Fruit fly (Drosophila melanogaster) whole organism, wandering third instar larva: ENCODE data around the gene RpL3.

Source experiments
- Abd-B ChIP-seq: fragments of >200 bp; optimal IDR thresholded peaks from 2 replicates; lab custom pipeline; 2017; ENCODE audit warnings: missing biosample characterization, missing genetic modification characterization
- CG32264 ChIP-seq: fragments of 200-800 bp; sonication (Bioruptor generic); optimal IDR thresholded peaks from 2 replicates; lab custom pipeline; 2016; ENCODE audit warnings: missing biosample characterization, missing genetic modification characterization
- CG9705 ChIP-seq: fragments of 200-800 bp; sonication (Bioruptor generic); optimal IDR thresholded peaks from 2 replicates; lab custom pipeline; 2018; ENCODE audit warnings: missing biosample characterization, mild to moderate bottlenecking, missing genetic modification characterization
- CrebA ChIP-seq: fragments of 200-800 bp; sonication (Bioruptor generic); optimal IDR thresholded peaks from 2 replicates; lab custom pipeline; 2016; ENCODE audit warnings: missing biosample characterization, mild to moderate bottlenecking, missing genetic modification characterization, borderline replicate concordance
- Dfd ChIP-seq: fragments of >200 bp; optimal IDR thresholded peaks from 2 replicates; lab custom pipeline; 2017; ENCODE audit warnings: missing biosample characterization, missing genetic modification characterization
- Dif ChIP-seq: fragments of 200-275, 200-300 bp; sonication (Bioruptor generic); optimal IDR thresholded peaks from 2 replicates; lab custom pipeline; 2018; ENCODE audit warnings: missing biosample characterization, missing genetic modification characterization; ENCODE audit not compliant: partially characterized antibody
- GATAd ChIP-seq: sonication (Bioruptor generic); optimal IDR thresholded peaks from 2 replicates; lab custom pipeline; 2016; ENCODE audit warnings: missing biosample characterization, missing genetic modification characterization
- HLH106 ChIP-seq: fragments of 200-800 bp; optimal IDR thresholded peaks from 3 replicates; lab custom pipeline; 2019; ENCODE audit warnings: missing biosample characterization, mild to moderate bottlenecking, missing genetic modification characterization, moderate library complexity
- Hnf4 ChIP-seq: fragments of 200-800 bp; sonication (Bioruptor generic); optimal IDR thresholded peaks from 2 replicates; lab custom pipeline; 2016; ENCODE audit warnings: missing biosample characterization, mild to moderate bottlenecking, missing genetic modification characterization
- Hr78 ChIP-seq: fragments of >200 bp; optimal IDR thresholded peaks from 2 replicates; lab custom pipeline; 2017; ENCODE audit warnings: missing biosample characterization, missing genetic modification characterization
- Hr83 ChIP-seq: fragments of 200-300 bp; sonication (Bioruptor generic); optimal IDR thresholded peaks from 2 replicates; lab custom pipeline; 2016; ENCODE audit warnings: missing biosample characterization, mild to moderate bottlenecking, missing genetic modification characterization, moderate library complexity; ENCODE audit not compliant: poor library complexity, severe bottlenecking
- Jra ChIP-seq: sonication (Bioruptor generic); optimal IDR thresholded peaks from 2 replicates; lab custom pipeline; 2016; ENCODE audit warnings: missing biosample characterization, missing genetic modification characterization
- Mio ChIP-seq: sonication (Bioruptor generic); optimal IDR thresholded peaks from 2 replicates; lab custom pipeline; 2016; ENCODE audit warnings: missing biosample characterization, missing genetic modification characterization
- Myc ChIP-seq: fragments of >200 bp; optimal IDR thresholded peaks from 2 replicates; lab custom pipeline; 2017
- N ChIP-seq: fragments of >200 bp; optimal IDR thresholded peaks from 2 replicates; lab custom pipeline; 2018; ENCODE audit warnings: missing biosample characterization, missing external identifiers, missing genetic modification characterization
- OdsH ChIP-seq: fragments of 200-800 bp; sonication (Bioruptor generic); optimal IDR thresholded peaks from 2 replicates; lab custom pipeline; 2016; ENCODE audit warnings: missing biosample characterization, mild to moderate bottlenecking, missing genetic modification characterization
- Rel ChIP-seq, 2 experiments: fragments of 200-800 bp; sonication (Bioruptor generic) in 1 of 2; optimal IDR thresholded peaks; 2 replicates in 1 of 2; 3 replicates in 1 of 2; lab custom pipeline; 2016 to 2019; ENCODE audit warnings: mild to moderate bottlenecking in 2 of 2, missing biosample characterization in 2 of 2, missing genetic modification characterization in 2 of 2, moderate library complexity in 1 of 2
- Sp1 ChIP-seq: fragments of 200-800 bp; sonication (Bioruptor generic); optimal IDR thresholded peaks from 3 replicates; lab custom pipeline; 2019; ENCODE audit warnings: missing biosample characterization, mild to moderate bottlenecking, missing genetic modification characterization, moderate library complexity
- Vsx2 ChIP-seq: fragments of 200-300, 225-300 bp; sonication (Bioruptor generic); optimal IDR thresholded peaks from 2 replicates; lab custom pipeline; 2018; ENCODE audit warnings: missing biosample characterization, missing genetic modification characterization; ENCODE audit not compliant: partially characterized antibody
- br ChIP-seq: fragments of 200-800 bp; sonication (Bioruptor generic); optimal IDR thresholded peaks from 2 replicates; lab custom pipeline; 2016; ENCODE audit warnings: missing biosample characterization, missing genetic modification characterization
- brk ChIP-seq: fragments of 200-800 bp; sonication (Bioruptor generic); optimal IDR thresholded peaks from 2 replicates; lab custom pipeline; 2016; ENCODE audit warnings: missing biosample characterization, mild to moderate bottlenecking, missing genetic modification characterization
- dl ChIP-seq, 2 experiments: fragments of 175-275, 200-275 bp in 1 of 2; fragments of 200-275 bp in 1 of 2; sonication (Bioruptor generic); optimal IDR thresholded peaks; lab custom pipeline; 2018; ENCODE audit warnings: mild to moderate bottlenecking in 2 of 2, missing biosample characterization in 2 of 2, missing genetic modification characterization in 2 of 2, moderate library complexity in 2 of 2; ENCODE audit not compliant: partially characterized antibody in 2 of 2, insufficient read depth in 1 of 2
- dmrt93B ChIP-seq: fragments of 200-800 bp; sonication (Bioruptor generic); optimal IDR thresholded peaks from 2 replicates; lab custom pipeline; 2018; ENCODE audit warnings: missing biosample characterization, mild to moderate bottlenecking, missing genetic modification characterization
- dsf ChIP-seq: sonication (Bioruptor generic); optimal IDR thresholded peaks from 2 replicates; lab custom pipeline; 2016; ENCODE audit warnings: missing biosample characterization, missing genetic modification characterization, borderline replicate concordance
- ey ChIP-seq: fragments of 200-800 bp; sonication (Bioruptor generic); optimal IDR thresholded peaks from 2 replicates; lab custom pipeline; 2016; ENCODE audit warnings: missing biosample characterization, missing genetic modification characterization
- foxo ChIP-seq, 2 experiments: fragments of 200-800 bp; sonication (Bioruptor generic); optimal IDR thresholded peaks; 2 replicates in 1 of 2; 3 replicates in 1 of 2; lab custom pipeline; 2016 to 2017; ENCODE audit warnings: missing biosample characterization in 2 of 2, missing genetic modification characterization in 2 of 2
- fru ChIP-seq: fragments of 200-800 bp; sonication (Bioruptor generic); optimal IDR thresholded peaks from 3 replicates; lab custom pipeline; 2016; ENCODE audit warnings: missing biosample characterization, mild to moderate bottlenecking, missing genetic modification characterization
- h ChIP-seq: fragments of 200-800 bp; sonication (Bioruptor generic); optimal IDR thresholded peaks from 3 replicates; lab custom pipeline; 2016; ENCODE audit warnings: missing biosample characterization, mild to moderate bottlenecking, missing genetic modification characterization
- jim ChIP-seq: fragments of 175-275, 200-325 bp; sonication (Bioruptor generic); optimal IDR thresholded peaks from 2 replicates; lab custom pipeline; 2016; ENCODE audit warnings: missing biosample characterization, mild to moderate bottlenecking, missing genetic modification characterization
- lola ChIP-seq: fragments of >200 bp; optimal IDR thresholded peaks from 2 replicates; lab custom pipeline; 2017; ENCODE audit warnings: missing biosample characterization, missing genetic modification characterization
- pan ChIP-seq: fragments of >200 bp; optimal IDR thresholded peaks from 2 replicates; lab custom pipeline; 2017
- psq ChIP-seq: fragments of 200-800 bp; sonication (Bioruptor generic); optimal IDR thresholded peaks from 3 replicates; lab custom pipeline; 2017; ENCODE audit warnings: missing biosample characterization, mild to moderate bottlenecking, missing genetic modification characterization, moderate library complexity
- rgr ChIP-seq: fragments of 200-800 bp; sonication (Bioruptor generic); optimal IDR thresholded peaks from 3 replicates; lab custom pipeline; 2016; ENCODE audit warnings: missing biosample characterization, mild to moderate bottlenecking, missing genetic modification characterization
- sage ChIP-seq: fragments of 200-800 bp; sonication (Bioruptor generic); optimal IDR thresholded peaks from 2 replicates; lab custom pipeline; 2016; ENCODE audit warnings: missing biosample characterization, mild to moderate bottlenecking, missing genetic modification characterization
- sv ChIP-seq: fragments of 200-800 bp; sonication (Bioruptor generic); optimal IDR thresholded peaks from 3 replicates; lab custom pipeline; 2016; ENCODE audit warnings: missing biosample characterization, missing genetic modification characterization
- tai ChIP-seq: sonication (Bioruptor generic); optimal IDR thresholded peaks from 2 replicates; lab custom pipeline; 2016; ENCODE audit warnings: missing biosample characterization, missing genetic modification characterization
- usp ChIP-seq: fragments of >200 bp; optimal IDR thresholded peaks from 2 replicates; lab custom pipeline; 2017; ENCODE audit warnings: missing biosample characterization, missing genetic modification characterization
- woc ChIP-seq: sonication (Bioruptor generic); optimal IDR thresholded peaks from 2 replicates; lab custom pipeline; 2016; ENCODE audit warnings: missing biosample characterization, mild to moderate bottlenecking, missing genetic modification characterization

RpL3 gene

dm6 chr3R:11211291-11212061, 10.2 kb upstream of the RpL3 start:
- TF ChIP-seq Sp1 (GFP tag; lab: Kevin White, UChicago) (peak; percentile 59), N (GFP tag; lab: Kevin White, UChicago) (no peak), rgr (GFP tag; lab: Kevin White, UChicago) (peak; percentile 77), Jra (peak; percentile 88), sv (GFP tag; lab: Kevin White, UChicago) (peak; percentile 55), foxo (GFP tag; optimal IDR thresholded peaks at IDR 0.05; lab: Kevin White, UChicago) (peak in 1 of 2 experiments; percentile 80), h (GFP tag; lab: Kevin White, UChicago) (peak; percentile 74), ey (GFP tag; lab: Kevin White, UChicago) (peak; percentile 65), dsf (GFP tag; lab: Kevin White, UChicago) (no peak), psq (peak; percentile 63), dmrt93B (GFP tag; lab: Kevin White, UChicago) (peak; percentile 41), dl (GFP tag; optimal IDR thresholded peaks at IDR 0.05; lab: Kevin White, UChicago; ENCODE audit: insufficient read depth in 1 of 2, partially characterized antibody in 2 of 2) (peak in 1 of 2 experiments; percentile 4), Hnf4 (peak; percentile 61), br (GFP tag; lab: Kevin White, UChicago) (peak; percentile 36), fru (GFP tag; lab: Kevin White, UChicago) (peak; percentile 60), CrebA (no peak), woc (GFP tag; lab: Kevin White, UChicago) (peak; percentile 82), usp (no peak), Myc (lab: Kevin White, UChicago) (peak; percentile 71), OdsH (GFP tag; lab: Kevin White, UChicago) (peak; percentile 62), Rel (GFP tag; optimal IDR thresholded peaks at IDR 0.05; lab: Kevin White, UChicago) (no peak), Rel (tag; optimal IDR thresholded peaks at IDR 0.05; lab: Kevin White, UChicago) (peak; percentile 64), CG9705 (peak; percentile 40), CG32264 (GFP tag; lab: Kevin White, UChicago) (no peak), HLH106 (tag; lab: Kevin White, UChicago) (peak; percentile 73), Hr83 (GFP tag; lab: Kevin White, UChicago) (peak; percentile 66), Abd-B (GFP tag; lab: Kevin White, UChicago) (no peak)

dm6 chr3R:11214449-11214950, 7.2 kb upstream of the RpL3 start, which contains the start of gene ZnT86D:
ZnT86D (minus strand) TSS chr3R:11214539.
- TF ChIP-seq OdsH (GFP tag; lab: Kevin White, UChicago) (peak; percentile 33), dsf (GFP tag; lab: Kevin White, UChicago) (no peak), Hr78 (no peak), rgr (GFP tag; lab: Kevin White, UChicago) (peak; percentile 63), CG9705 (peak; percentile 59), Myc (lab: Kevin White, UChicago) (peak; percentile 58), lola (GFP tag; lab: Kevin White, UChicago) (no peak), Abd-B (GFP tag; lab: Kevin White, UChicago) (no peak), foxo (GFP tag; optimal IDR thresholded peaks at IDR 0.05; lab: Kevin White, UChicago) (peak in 1 of 2 experiments; percentile 64), Mio (no peak), sv (GFP tag; lab: Kevin White, UChicago) (no peak), br (GFP tag; lab: Kevin White, UChicago) (peak; percentile 75), Jra (peak; percentile 22), N (GFP tag; lab: Kevin White, UChicago) (no peak), tai (GFP tag; lab: Kevin White, UChicago) (no peak), ey (GFP tag; lab: Kevin White, UChicago) (peak; percentile 61), CG32264 (GFP tag; lab: Kevin White, UChicago) (peak; percentile 30), psq (peak; percentile 78), CrebA (no peak), dmrt93B (GFP tag; lab: Kevin White, UChicago) (peak; percentile 39), brk (no peak), Vsx2 (GFP tag; lab: Kevin White, UChicago) (no peak), h (GFP tag; lab: Kevin White, UChicago) (peak; percentile 73), GATAd (no peak), usp (no peak), pan (lab: Kevin White, UChicago) (no peak), sage (GFP tag; lab: Kevin White, UChicago) (no peak), dl (GFP tag; optimal IDR thresholded peaks at IDR 0.05; lab: Kevin White, UChicago; ENCODE audit: insufficient read depth in 1 of 2, partially characterized antibody in 2 of 2) (no peak), fru (GFP tag; lab: Kevin White, UChicago) (peak; percentile 86), Rel (GFP tag; optimal IDR thresholded peaks at IDR 0.05; lab: Kevin White, UChicago) (no peak), Rel (tag; optimal IDR thresholded peaks at IDR 0.05; lab: Kevin White, UChicago) (peak; percentile 44), HLH106 (tag; lab: Kevin White, UChicago) (peak; percentile 84), Sp1 (GFP tag; lab: Kevin White, UChicago) (peak; percentile 81), Dif (GFP tag; lab: Kevin White, UChicago) (no peak), woc (GFP tag; lab: Kevin White, UChicago) (peak; percentile 96), Dfd (GFP tag; lab: Kevin White, UChicago) (no peak), Hnf4 (peak; percentile 44), Hr83 (GFP tag; lab: Kevin White, UChicago) (peak; percentile 39), jim (GFP tag; lab: Kevin White, UChicago) (no peak)
